Worm (Caenorhabditis elegans): ENCODE results near the gene C01G5.25.
A peak's percentile ranks its signal among the peaks of the same experiment; 100 is the strongest.

Gene C01G5.25

DNA sequence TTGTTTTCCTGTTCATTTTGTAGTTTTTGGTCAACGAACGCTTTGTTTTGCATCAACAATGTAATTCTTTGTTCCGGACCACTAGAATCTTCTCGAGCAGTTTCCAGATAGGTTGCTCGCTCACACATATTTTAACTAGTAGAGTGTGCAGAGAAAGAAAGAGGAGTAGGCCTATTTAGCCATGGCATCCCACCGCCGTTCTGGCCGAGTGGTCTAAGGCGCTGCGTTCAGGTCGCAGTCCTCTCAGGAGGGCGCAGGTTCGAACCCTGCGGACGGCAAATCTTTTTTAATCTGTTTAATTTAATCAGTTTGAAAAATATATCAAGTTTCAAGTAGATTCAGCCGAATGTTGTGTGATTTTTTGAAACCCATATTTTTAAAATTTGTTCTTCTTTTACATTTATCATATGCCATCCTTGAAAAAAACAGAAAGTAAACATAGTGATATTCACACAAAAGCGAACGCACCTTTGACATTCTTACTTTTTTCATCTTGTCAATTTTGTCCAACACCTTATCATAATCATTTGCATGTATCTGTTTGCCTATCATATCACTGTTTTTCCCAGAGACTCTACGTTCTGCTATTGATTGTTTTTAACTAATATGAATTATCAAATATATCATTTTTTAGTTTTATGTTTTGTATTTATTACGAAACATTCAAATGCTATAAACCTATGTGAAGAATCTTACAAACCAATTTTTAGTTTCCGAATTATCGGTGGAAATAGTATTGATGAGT, 15.3 kb downstream of the C01G5.25 start, which contains the start of gene try-3 (continued):
- TF ChIP-seq sdz-12 (GFP tag; optimal IDR thresholded peaks at IDR 0.05) (peak; percentile 57), vab-7 (GFP tag; IDR thresholded peaks at IDR 0.05) (peak; percentile 84), lir-3 (tag; optimal IDR thresholded peaks at IDR 0.05) (no peak), nhr-48 (tag; optimal IDR thresholded peaks at IDR 0.05) (peak; percentile 34), aly-2 (tag; optimal IDR thresholded peaks at IDR 0.05) (no peak), nhr-11 (tag; optimal IDR thresholded peaks at IDR 0.05) (no peak), pqm-1 (tag; optimal IDR thresholded peaks at IDR 0.05) (no peak), D1046.2 (GFP tag; IDR thresholded peaks at IDR 0.05) (peak; percentile 81), lin-29 (GFP tag; IDR thresholded peaks at IDR 0.05) (no peak), ZK337.2 (GFP tag; IDR thresholded peaks at IDR 0.05) (0 out of 2 replicates have a peak, but pooled peaks have one; percentile 14), tag-97 (GFP tag; IDR thresholded peaks at IDR 0.05) (no peak), ceh-62 (tag; optimal IDR thresholded peaks at IDR 0.05) (no peak), nhr-6 (tag; optimal IDR thresholded peaks at IDR 0.05) (no peak), rbr-2 (tag; optimal IDR thresholded peaks at IDR 0.05) (peak; percentile 66), Y105C5A.15 (GFP tag; IDR thresholded peaks at IDR 0.05) (peak; percentile 87), F44E2.7 (GFP tag; IDR thresholded peaks at IDR 0.05) (peak; percentile 60; the same call in 1 of the 2 replicates), nhr-76 (tag; optimal IDR thresholded peaks at IDR 0.05) (no peak), egl-43 (GFP tag; IDR thresholded peaks at IDR 0.05) (no peak), mes-2 (tag; optimal IDR thresholded peaks at IDR 0.05; ENCODE audit: poor library complexity, severe bottlenecking) (peak; percentile 85), dmd-8 (GFP tag; IDR thresholded peaks at IDR 0.05) (peak; percentile 73; the same call in 1 of the 2 replicates), zip-2 (tag; optimal IDR thresholded peaks at IDR 0.05) (peak; percentile 40), F37D6.2 (tag; optimal IDR thresholded peaks at IDR 0.05) (peak; percentile 22), unc-130 (GFP tag; optimal IDR thresholded peaks at IDR 0.05) (peak; percentile 54), daf-8 (GFP tag; IDR thresholded peaks at IDR 0.05) (0 out of 2 replicates have a peak, but pooled peaks have one; percentile 15), daf-12 (tag; optimal IDR thresholded peaks at IDR 0.05) (no peak), Y48G9A.11 (GFP tag; IDR thresholded peaks at IDR 0.05) (peak; percentile 76), R02D3.7 (tag; optimal IDR thresholded peaks at IDR 0.05) (no peak), fos-1 (tag; optimal IDR thresholded peaks at IDR 0.05) (no peak), gei-8 (GFP tag; optimal IDR thresholded peaks at IDR 0.05) (peak; percentile 73), nhr-25 (tag; optimal IDR thresholded peaks at IDR 0.05; ENCODE audit: borderline replicate concordance, insufficient read depth) (no peak), lim-7 (GFP tag; IDR thresholded peaks at IDR 0.05) (peak; percentile 97), lin-38 (GFP tag; IDR thresholded peaks at IDR 0.05) (peak; percentile 86), dmd-6 (GFP tag; IDR thresholded peaks at IDR 0.05) (peak; percentile 66), pha-4 (GFP tag; IDR thresholded peaks at IDR 0.05) (peak; percentile 87), pha-4 (tag; optimal IDR thresholded peaks at IDR 0.05) (no peak), skn-1 (tag; optimal IDR thresholded peaks at IDR 0.05) (no peak), zfp-2 (tag; optimal IDR thresholded peaks at IDR 0.05) (peak; percentile 10), tra-1 (GFP tag; IDR thresholded peaks at IDR 0.05) (peak; percentile 82), aha-1 (tag) (peak; percentile 58), lin-39 (tag; optimal IDR thresholded peaks at IDR 0.05) (no peak), nhr-102 (tag; optimal IDR thresholded peaks at IDR 0.05) (peak; percentile 46), zag-1 (tag; optimal IDR thresholded peaks at IDR 0.05) (no peak), daf-19 (GFP tag; conservative IDR thresholded peaks at IDR 0.05) (no peak), spr-3 (GFP tag; optimal IDR thresholded peaks at IDR 0.05) (peak; percentile 0), daf-16 (GFP tag; optimal IDR thresholded peaks at IDR 0.05) (peak; percentile 0 to 45), daf-16 (tag; optimal IDR thresholded peaks at IDR 0.05) (peak; percentile 79), dpl-1 (GFP tag; optimal IDR thresholded peaks at IDR 0.05) (peak; percentile 49), T20F7.1 (GFP tag; optimal IDR thresholded peaks at IDR 0.05) (no peak), F26F4.8 (GFP tag; conservative IDR thresholded peaks at IDR 0.05) (peak; percentile 76), ama-1 (optimal IDR thresholded peaks at IDR 0.05) (no peak), Y5F2A.4 (GFP tag; optimal IDR thresholded peaks at IDR 0.05) (peak; percentile 26), zip-11 (GFP tag; IDR thresholded peaks at IDR 0.05) (no peak)

Measured in whole organism, L4 larva.